Fruit fly (Drosophila melanogaster): ENCODE results near the gene whe.

The whe gene

dm6 chrX:21362878-21363277 is 39.7 kb downstream of the whe start, which contains the start of the genes bbx and waw (continued):
- TF ChIP-seq dsf (GFP tag; optimal IDR thresholded peaks at IDR 0.05; ENCODE audit: borderline replicate concordance) (no peak), ey (GFP tag; optimal IDR thresholded peaks at IDR 0.05) (no peak)

dm6 chrX:21357810-21358671 is 44.5 kb downstream of the whe start, which contains the start of gene Septin1:
Gene Septin1, plus strand, starts transcription at chrX:21358286.
- TF ChIP-seq br (GFP tag; optimal IDR thresholded peaks at IDR 0.05), result no peak
- TF ChIP-seq brk (GFP tag; optimal IDR thresholded peaks at IDR 0.05), result no peak
- no peak for TF ChIP-seq OdsH (GFP tag; optimal IDR thresholded peaks at IDR 0.05)
- TF ChIP-seq Myc (optimal IDR thresholded peaks at IDR 0.05), result peak; percentile 31
- TF ChIP-seq Hnf4 (GFP tag; optimal IDR thresholded peaks at IDR 0.05), result no peak
- no peak for TF ChIP-seq fru (GFP tag; optimal IDR thresholded peaks at IDR 0.05)
- no peak for TF ChIP-seq N (GFP tag; optimal IDR thresholded peaks at IDR 0.05)
- no peak for TF ChIP-seq woc (GFP tag; optimal IDR thresholded peaks at IDR 0.05)
- TF ChIP-seq dsf (GFP tag; optimal IDR thresholded peaks at IDR 0.05; ENCODE audit: borderline replicate concordance), result no peak
- peak; percentile 27 for TF ChIP-seq Sp1 (GFP tag; optimal IDR thresholded peaks at IDR 0.05)
- TF ChIP-seq rgr (GFP tag; optimal IDR thresholded peaks at IDR 0.05), result no peak
- TF ChIP-seq HLH106 (tag; optimal IDR thresholded peaks at IDR 0.05), result no peak
- no peak for TF ChIP-seq CG32264 (GFP tag; optimal IDR thresholded peaks at IDR 0.05)
- no peak for TF ChIP-seq foxo (GFP tag; optimal IDR thresholded peaks at IDR 0.05)
- TF ChIP-seq jim (GFP tag; optimal IDR thresholded peaks at IDR 0.05), result no peak
- no peak for TF ChIP-seq Hr83 (GFP tag; optimal IDR thresholded peaks at IDR 0.05; ENCODE audit: poor library complexity, severe bottlenecking)
- TF ChIP-seq Dif (GFP tag; optimal IDR thresholded peaks at IDR 0.05; ENCODE audit: partially characterized antibody), result no peak
- no peak for TF ChIP-seq Rel (GFP tag; optimal IDR thresholded peaks at IDR 0.05)
- TF ChIP-seq Rel (tag; optimal IDR thresholded peaks at IDR 0.05), result peak; percentile 25
- TF ChIP-seq Jra (GFP tag; optimal IDR thresholded peaks at IDR 0.05), result no peak
- TF ChIP-seq CG9705 (GFP tag; optimal IDR thresholded peaks at IDR 0.05), result no peak
- TF ChIP-seq dmrt93B (GFP tag; optimal IDR thresholded peaks at IDR 0.05), result no peak

dm6 chrX:21353541-21353940 is 49.0 kb downstream of the whe start:
- TF ChIP-seq h (GFP tag; optimal IDR thresholded peaks at IDR 0.05) (peak; percentile 82), psq (GFP tag; optimal IDR thresholded peaks at IDR 0.05) (no peak), rgr (GFP tag; optimal IDR thresholded peaks at IDR 0.05) (peak; percentile 48)
